Fruit fly (Drosophila melanogaster): ENCODE data around the gene CG31882.

DNA sequence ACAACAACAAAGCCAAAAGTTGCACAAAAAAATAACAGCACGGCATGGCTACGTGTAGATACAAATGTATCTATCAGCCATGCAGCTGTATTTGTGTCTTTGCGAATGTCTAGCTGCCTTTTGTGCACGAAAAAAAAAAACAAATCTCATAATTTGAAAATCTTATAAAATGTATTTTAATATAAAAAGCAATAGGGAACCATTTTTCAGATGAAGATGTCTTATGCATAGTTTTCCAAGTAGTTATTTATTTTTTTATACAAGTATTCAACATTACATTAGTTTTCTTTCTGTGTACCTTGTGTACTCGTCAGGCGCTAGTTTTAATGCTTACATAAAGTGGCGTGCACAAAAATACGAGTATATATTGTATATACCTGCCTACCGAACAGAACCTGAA is 44.3 kb upstream of the CG31882 start:
- TF ChIP-seq CG14655 (GFP tag; optimal IDR thresholded peaks at IDR 0.05) (peak; percentile 62), CG10348 (GFP tag; IDR thresholded peaks at IDR 0.05) (peak; percentile 56; the same call in 1 of the 2 replicates), EcR (GFP tag; optimal IDR thresholded peaks at IDR 0.05) (no peak), CG8159 (tag; optimal IDR thresholded peaks at IDR 0.05) (no peak), Pif1A (GFP tag; optimal IDR thresholded peaks at IDR 0.05) (peak; percentile 20), gl (tag; optimal IDR thresholded peaks at IDR 0.05) (no peak), CG13204 (GFP tag; optimal IDR thresholded peaks at IDR 0.05) (no peak), CG4496 (GFP tag; IDR thresholded peaks at IDR 0.05) (peak; percentile 92), CG32121 (GFP tag; IDR thresholded peaks at IDR 0.05) (peak; percentile 96), CG8301 (tag; optimal IDR thresholded peaks at IDR 0.05) (peak; percentile 67), D1 (tag; optimal IDR thresholded peaks at IDR 0.05) (no peak), fd96Ca (GFP tag; IDR thresholded peaks at IDR 0.05) (peak; percentile 33; the same call in 1 of the 3 replicates)
